Fruit fly (Drosophila melanogaster): ENCODE data around the gene mtgo.
A peak's percentile ranks its signal among the peaks of the same experiment; 100 is the strongest.

The mtgo gene

dm6 chr2L:16548418-16549108 lies 3.7 kb downstream of the mtgo start (continued):
- TF ChIP-seq CG6792 (GFP tag; optimal IDR thresholded peaks at IDR 0.05) (no peak), cyc (GFP tag; optimal IDR thresholded peaks at IDR 0.05) (no peak), CG6808 (GFP tag; optimal IDR thresholded peaks at IDR 0.05) (no peak), vri (GFP tag; optimal IDR thresholded peaks at IDR 0.05) (no peak), Hr4 (GFP tag; optimal IDR thresholded peaks at IDR 0.05) (peak; percentile 20), CG11902 (GFP tag; optimal IDR thresholded peaks at IDR 0.05) (no peak), Met (GFP tag; optimal IDR thresholded peaks at IDR 0.05) (no peak), Gug (GFP tag; IDR thresholded peaks at IDR 0.05) (no peak), pdm3 (GFP tag; optimal IDR thresholded peaks at IDR 0.05) (no peak), Ets96B (tag; optimal IDR thresholded peaks at IDR 0.05) (no peak), dsx (GFP tag; optimal IDR thresholded peaks at IDR 0.05; ENCODE audit: poor library complexity, severe bottlenecking) (no peak), Sox102F (GFP tag; optimal IDR thresholded peaks at IDR 0.05) (no peak), CG3032 (tag; optimal IDR thresholded peaks at IDR 0.05) (no peak)

- TF ChIP-seq svp (GFP tag), result peak; percentile 20
- TF ChIP-seq Hr38 (GFP tag; optimal IDR thresholded peaks at IDR 0.05), result no peak
- no peak for TF ChIP-seq fd85E (GFP tag; optimal IDR thresholded peaks at IDR 0.05)
Observed at dm6 chr2L:16549859-16550258, 5.0 kb downstream of the mtgo start, which contains the start of gene CG5968. Gene CG5968 (minus strand): TSS chr2L:16549959.

dm6 chr2L:16559919-16560318 lies 15.1 kb downstream of the mtgo start:
- peak; percentile 17 for TF ChIP-seq Lpt (GFP tag; optimal IDR thresholded peaks at IDR 0.05)
- TF ChIP-seq achi (GFP tag; optimal IDR thresholded peaks at IDR 0.05), result no peak
- TF ChIP-seq CG10631 (GFP tag; optimal IDR thresholded peaks at IDR 0.05), result peak; percentile 29
- no peak for TF ChIP-seq Hr38 (GFP tag; optimal IDR thresholded peaks at IDR 0.05)
- peak; percentile 36 for TF ChIP-seq CG4318 (GFP tag; optimal IDR thresholded peaks at IDR 0.05)
- TF ChIP-seq Sox15 (GFP tag; optimal IDR thresholded peaks at IDR 0.05), result no peak
- peak; percentile 29 for TF ChIP-seq fd59A (GFP tag; optimal IDR thresholded peaks at IDR 0.05)
- TF ChIP-seq vri (GFP tag; optimal IDR thresholded peaks at IDR 0.05), result no peak
- TF ChIP-seq Met (GFP tag; optimal IDR thresholded peaks at IDR 0.05), result no peak
- TF ChIP-seq Eip78C (GFP tag), result peak; percentile 74
- no peak for TF ChIP-seq CG7368 (GFP tag; optimal IDR thresholded peaks at IDR 0.05)
- TF ChIP-seq CG32006 (GFP tag; optimal IDR thresholded peaks at IDR 0.05), result peak; percentile 45
- TF ChIP-seq CG6276 (GFP tag; optimal IDR thresholded peaks at IDR 0.05), result peak; percentile 48
- TF ChIP-seq Hr4 (GFP tag; optimal IDR thresholded peaks at IDR 0.05), result peak; percentile 46
- 0 out of 2 replicates have a peak, but pooled peaks have one; percentile 19 for TF ChIP-seq CG15336 (GFP tag; IDR thresholded peaks at IDR 0.05)
- TF ChIP-seq CG10669 (GFP tag; optimal IDR thresholded peaks at IDR 0.05), result no peak
- TF ChIP-seq OdsH (GFP tag; optimal IDR thresholded peaks at IDR 0.05), result peak; percentile 34
- TF ChIP-seq CG3919 (GFP tag; optimal IDR thresholded peaks at IDR 0.05), result peak; percentile 30

dm6 chr2L:16562379-16562778 lies 17.6 kb downstream of the mtgo start:
- TF ChIP-seq CG11762 (GFP tag; optimal IDR thresholded peaks at IDR 0.05; ENCODE audit: insufficient read depth) (no peak), Blimp-1 (GFP tag; optimal IDR thresholded peaks at IDR 0.05) (no peak), CG8632 (GFP tag; optimal IDR thresholded peaks at IDR 0.05) (no peak), Hr38 (GFP tag; optimal IDR thresholded peaks at IDR 0.05) (no peak), ss (GFP tag; optimal IDR thresholded peaks at IDR 0.05) (peak; percentile 53 to 65), fd85E (GFP tag; optimal IDR thresholded peaks at IDR 0.05) (no peak), Eip78C (GFP tag) (no peak), svp (GFP tag) (no peak), fkh (GFP tag; optimal IDR thresholded peaks at IDR 0.05) (no peak), CG11902 (GFP tag; optimal IDR thresholded peaks at IDR 0.05) (no peak), CG8319 (GFP tag; optimal IDR thresholded peaks at IDR 0.05) (no peak), Sox14 (GFP tag; optimal IDR thresholded peaks at IDR 0.05) (no peak), Ets96B (tag; optimal IDR thresholded peaks at IDR 0.05) (peak; percentile 2), Eip75B (GFP tag; optimal IDR thresholded peaks at IDR 0.05) (no peak), CG8119 (GFP tag; IDR thresholded peaks at IDR 0.05) (peak; percentile 51; the same call in 2 of the 3 replicates), vri (GFP tag; optimal IDR thresholded peaks at IDR 0.05) (no peak), CG7368 (GFP tag; optimal IDR thresholded peaks at IDR 0.05) (no peak), CG3919 (GFP tag; optimal IDR thresholded peaks at IDR 0.05) (no peak), fd59A (GFP tag; optimal IDR thresholded peaks at IDR 0.05) (no peak), spab (GFP tag; optimal IDR thresholded peaks at IDR 0.05) (peak; percentile 45), Sox15 (GFP tag; optimal IDR thresholded peaks at IDR 0.05) (no peak), CG16779 (tag; optimal IDR thresholded peaks at IDR 0.05) (no peak), cyc (GFP tag; optimal IDR thresholded peaks at IDR 0.05) (no peak), CG11294 (GFP tag; IDR thresholded peaks at IDR 0.05) (no peak), CG32006 (GFP tag; optimal IDR thresholded peaks at IDR 0.05) (no peak), dsx (GFP tag; optimal IDR thresholded peaks at IDR 0.05; ENCODE audit: poor library complexity, severe bottlenecking) (peak; percentile 32), CG6854 (GFP tag; optimal IDR thresholded peaks at IDR 0.05) (no peak), CG15336 (GFP tag; IDR thresholded peaks at IDR 0.05) (no peak)

Measured in whole organism, prepupa.